Worm (Caenorhabditis elegans): ENCODE data around the gene ril-2.

ril-2 gene

DNA sequence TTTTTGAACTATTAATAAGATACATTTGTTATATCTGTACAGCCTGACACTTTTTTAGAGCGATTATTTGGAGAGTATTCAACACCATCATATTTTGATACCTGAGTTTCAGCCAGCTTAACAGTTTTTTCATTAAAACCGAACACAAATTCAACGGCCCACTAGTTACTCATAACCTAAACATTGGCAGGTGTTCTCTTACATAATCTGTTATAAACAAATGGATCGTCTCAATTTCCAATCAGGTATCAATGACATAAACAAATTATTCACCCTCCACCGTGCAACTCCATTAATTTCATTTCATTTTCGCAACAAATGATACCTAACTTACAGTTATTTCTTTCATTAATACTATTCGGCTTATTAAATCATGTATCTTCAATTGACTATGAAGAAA lies 12.1 kb upstream of the ril-2 start, which contains the start of gene cubn-1:
TSS of gene cubn-1 (plus strand) at position 301 of the 400 bp plus-strand sequence.
- TF ChIP-seq swsn-7 (tag; optimal IDR thresholded peaks at IDR 0.05) (no peak), nhr-12 (tag; optimal IDR thresholded peaks at IDR 0.05) (no peak), unc-130 (tag; optimal IDR thresholded peaks at IDR 0.05) (no peak), nhr-71 (tag; optimal IDR thresholded peaks at IDR 0.05) (no peak), ztf-11 (tag; optimal IDR thresholded peaks at IDR 0.05) (no peak), elt-2 (tag; optimal IDR thresholded peaks at IDR 0.05) (no peak), pag-3 (tag; optimal IDR thresholded peaks at IDR 0.05; ENCODE audit: borderline replicate concordance, insufficient read depth) (no peak), C16A3.4 (tag; optimal IDR thresholded peaks at IDR 0.05) (no peak), nhr-20 (tag; optimal IDR thresholded peaks at IDR 0.05) (no peak), lir-3 (tag; optimal IDR thresholded peaks at IDR 0.05; ENCODE audit: poor library complexity) (no peak), mab-9 (GFP tag; IDR thresholded peaks at IDR 0.05) (no peak), fos-1 (tag; optimal IDR thresholded peaks at IDR 0.05) (no peak), dpl-1 (GFP tag; optimal IDR thresholded peaks at IDR 0.05) (no peak), zag-1 (tag; optimal IDR thresholded peaks at IDR 0.05) (no peak), nhr-11 (tag; optimal IDR thresholded peaks at IDR 0.05) (no peak), unc-86 (tag; optimal IDR thresholded peaks at IDR 0.05) (no peak), hpl-2 (GFP tag; optimal IDR thresholded peaks at IDR 0.05) (no peak), aha-1 (tag; optimal IDR thresholded peaks at IDR 0.05) (no peak), nhr-85 (tag) (no peak)

DNA sequence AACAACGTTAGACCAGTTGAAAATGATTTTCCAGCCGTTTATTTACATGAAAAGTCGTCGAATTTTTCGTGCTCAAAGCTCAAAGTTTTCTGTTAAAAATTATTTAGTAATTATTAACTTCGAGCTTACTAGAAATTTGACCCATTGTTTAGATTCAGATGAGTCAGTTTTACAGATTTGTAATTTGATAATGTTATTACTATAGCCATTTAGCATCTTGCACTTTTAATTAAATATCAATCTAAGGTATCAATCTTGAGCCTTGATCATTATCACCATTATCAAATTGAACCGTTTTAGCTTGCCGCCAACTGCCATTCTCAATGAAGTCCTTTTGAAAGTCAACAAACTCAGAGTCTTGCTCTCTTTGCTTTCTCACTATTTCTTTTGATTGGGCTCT lies 10.6 kb upstream of the ril-2 start, which contains the start of gene ZC116.1:
TSS of gene ZC116.1 (plus strand) at position 301 of the 400 bp plus-strand sequence.
- TF ChIP-seq lir-3 (tag; optimal IDR thresholded peaks at IDR 0.05; ENCODE audit: poor library complexity): no peak
- no peak for TF ChIP-seq nhr-71 (tag; optimal IDR thresholded peaks at IDR 0.05)
- no peak for TF ChIP-seq elt-2 (tag; optimal IDR thresholded peaks at IDR 0.05)
- TF ChIP-seq irx-1 (tag; optimal IDR thresholded peaks at IDR 0.05): no peak
- no peak for TF ChIP-seq ztf-4 (tag; optimal IDR thresholded peaks at IDR 0.05)
- TF ChIP-seq ceh-88 (GFP tag; IDR thresholded peaks at IDR 0.05): no peak
- no peak for TF ChIP-seq aha-1 (tag; optimal IDR thresholded peaks at IDR 0.05)
- no peak for TF ChIP-seq xbp-1 (tag; optimal IDR thresholded peaks at IDR 0.05)
- TF ChIP-seq lin-14 (GFP tag; optimal IDR thresholded peaks at IDR 0.05): no peak
- TF ChIP-seq alr-1 (tag; optimal IDR thresholded peaks at IDR 0.05; ENCODE audit: borderline replicate concordance): no peak
- TF ChIP-seq grh-1 (GFP tag; IDR thresholded peaks at IDR 0.05): no peak
- TF ChIP-seq ceh-63 (GFP tag; optimal IDR thresholded peaks at IDR 0.05): no peak
- TF ChIP-seq C04F5.9 (tag; optimal IDR thresholded peaks at IDR 0.05): no peak
- no peak for TF ChIP-seq C34B4.2 (tag; optimal IDR thresholded peaks at IDR 0.05)
- TF ChIP-seq pax-3 (tag; optimal IDR thresholded peaks at IDR 0.05): no peak

DNA sequence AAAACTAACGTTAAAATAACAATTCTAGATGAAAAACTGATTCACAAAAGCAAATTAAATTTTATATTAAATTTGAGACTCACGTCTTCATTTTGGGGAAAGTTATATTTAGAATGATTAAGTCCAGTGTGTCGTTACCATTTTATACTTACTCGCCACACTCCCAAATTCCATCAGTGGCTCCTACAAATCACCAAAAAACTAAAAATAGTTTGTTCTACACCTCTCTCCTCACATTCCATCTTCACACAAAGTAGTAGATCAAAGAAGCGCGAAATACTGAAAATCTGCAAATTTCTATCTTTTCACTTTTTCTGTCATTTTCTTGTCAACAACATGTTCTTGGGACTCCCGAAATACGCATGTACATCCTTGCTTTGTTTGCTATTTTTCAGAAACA lies 9.9 kb upstream of the ril-2 start, which contains the start of gene ZC116.5:
TSS of gene ZC116.5 (minus strand) at position 101 of the 400 bp plus-strand sequence.
- no peak for TF ChIP-seq sptf-1 (tag; optimal IDR thresholded peaks at IDR 0.05)
- no peak for TF ChIP-seq ceh-90 (tag; optimal IDR thresholded peaks at IDR 0.05)
- no peak for TF ChIP-seq ets-5 (GFP tag; IDR thresholded peaks at IDR 0.05)
- no peak for TF ChIP-seq egl-27 (tag; optimal IDR thresholded peaks at IDR 0.05)
- no peak for TF ChIP-seq sox-4 (tag; optimal IDR thresholded peaks at IDR 0.05)
- TF ChIP-seq mab-9 (GFP tag; IDR thresholded peaks at IDR 0.05): no peak
- TF ChIP-seq ceh-88 (GFP tag; IDR thresholded peaks at IDR 0.05): no peak
- TF ChIP-seq lin-15B (tag; optimal IDR thresholded peaks at IDR 0.05): no peak
- TF ChIP-seq nhr-19 (GFP tag; conservative IDR thresholded peaks at IDR 0.05): no peak
- no peak for TF ChIP-seq alr-1 (tag; optimal IDR thresholded peaks at IDR 0.05; ENCODE audit: borderline replicate concordance)
- no peak for TF ChIP-seq fkh-8 (tag; optimal IDR thresholded peaks at IDR 0.05)
- TF ChIP-seq nhr-11 (tag; optimal IDR thresholded peaks at IDR 0.05): no peak
- no peak for TF ChIP-seq snu-23 (GFP tag; optimal IDR thresholded peaks at IDR 0.05)
- TF ChIP-seq lin-14 (GFP tag; optimal IDR thresholded peaks at IDR 0.05): no peak
- no peak for TF ChIP-seq efl-3 (GFP tag; optimal IDR thresholded peaks at IDR 0.05)
- no peak for TF ChIP-seq unc-62 (GFP tag; optimal IDR thresholded peaks at IDR 0.05)
- TF ChIP-seq tbx-2 (tag; optimal IDR thresholded peaks at IDR 0.05): no peak

All from whole organism, L1 larva.